Worm (Caenorhabditis elegans): ENCODE data around the gene srbc-49.

- TF ChIP-seq mes-2 (tag; optimal IDR thresholded peaks at IDR 0.05; ENCODE audit: poor library complexity, severe bottlenecking) (no peak), T20F7.1 (GFP tag; optimal IDR thresholded peaks at IDR 0.05) (no peak), unc-62 (GFP tag; optimal IDR thresholded peaks at IDR 0.05 in 1 of 2) (no peak), unc-62 (tag; optimal IDR thresholded peaks at IDR 0.05) (no peak), nhr-28 (tag; optimal IDR thresholded peaks at IDR 0.05) (no peak), ceh-62 (tag; optimal IDR thresholded peaks at IDR 0.05) (no peak), duxl-1 (tag; optimal IDR thresholded peaks at IDR 0.05; ENCODE audit: poor library complexity) (no peak), pqm-1 (tag; optimal IDR thresholded peaks at IDR 0.05) (no peak), lin-15B (tag; optimal IDR thresholded peaks at IDR 0.05) (no peak), lir-3 (tag; optimal IDR thresholded peaks at IDR 0.05) (no peak), F44E2.7 (GFP tag; IDR thresholded peaks at IDR 0.05) (no peak), daf-12 (tag; optimal IDR thresholded peaks at IDR 0.05) (no peak), fkh-10 (GFP tag; optimal IDR thresholded peaks at IDR 0.05) (no peak)
These were observed 8.4 kb downstream of the srbc-49 start, which contains the start of gene srbc-55 for ce11 chrV:15829907-15830306.
